Fruit fly (Drosophila melanogaster): ENCODE data around the gene mbo.

Gene mbo

dm6 chr3R:12653511-12654252 lies 25.2 kb downstream of the mbo start (continued):
- peak; percentile 26 for TF ChIP-seq schlank (tag; optimal IDR thresholded peaks at IDR 0.05)
- no peak for TF ChIP-seq corto (GFP tag; optimal IDR thresholded peaks at IDR 0.05)
- TF ChIP-seq hkb (optimal IDR thresholded peaks at IDR 0.05) = no peak
- peak; percentile 91 for TF ChIP-seq hkb (GFP tag; IDR thresholded peaks at IDR 0.05)
- peak; percentile 67 for TF ChIP-seq CG8281 (tag; optimal IDR thresholded peaks at IDR 0.05)
- peak; percentile 68 for TF ChIP-seq D19A (tag; optimal IDR thresholded peaks at IDR 0.05)
- TF ChIP-seq CG1647 (GFP tag; optimal IDR thresholded peaks at IDR 0.05) = no peak
- TF ChIP-seq rib (GFP tag; IDR thresholded peaks at IDR 0.05) = no peak
- no peak for TF ChIP-seq insv (GFP tag; optimal IDR thresholded peaks at IDR 0.05)
- peak; percentile 76 for TF ChIP-seq CG14667 (GFP tag; IDR thresholded peaks at IDR 0.05)
- peak; percentile 92 for TF ChIP-seq lmd (GFP tag; IDR thresholded peaks at IDR 0.05)
- peak; percentile 82 for TF ChIP-seq jing (GFP tag; optimal IDR thresholded peaks at IDR 0.05)
- TF ChIP-seq BtbVII (GFP tag; optimal IDR thresholded peaks at IDR 0.05) = peak; percentile 62
- TF ChIP-seq bowl (GFP tag; IDR thresholded peaks at IDR 0.05) = peak; percentile 46; the same call in 1 of the 2 replicates
- peak; percentile 72 for TF ChIP-seq CG4424 (GFP tag; optimal IDR thresholded peaks at IDR 0.05)
- TF ChIP-seq ATbp (GFP tag; optimal IDR thresholded peaks at IDR 0.05) = peak; percentile 86
- TF ChIP-seq otp (GFP tag; IDR thresholded peaks at IDR 0.05) = peak; percentile 36; the same call in 1 of the 3 replicates
- peak; percentile 76 for TF ChIP-seq fd3F (GFP tag; optimal IDR thresholded peaks at IDR 0.05)
- no peak for TF ChIP-seq chinmo (GFP tag; IDR thresholded peaks at IDR 0.05; ENCODE audit: partially characterized antibody)
- TF ChIP-seq CG6791 (GFP tag; IDR thresholded peaks at IDR 0.05; ENCODE audit: partially characterized antibody) = no peak
- TF ChIP-seq CG11696 (GFP tag; IDR thresholded peaks at IDR 0.05) = 0 out of 2 replicates have a peak, but pooled peaks have one; percentile 46
- TF ChIP-seq inv (GFP tag; IDR thresholded peaks at IDR 0.05; ENCODE audit: partially characterized antibody) = no peak
- TF ChIP-seq emc (GFP tag; optimal IDR thresholded peaks at IDR 0.05) = peak; percentile 52
- TF ChIP-seq CG16813 (GFP tag; IDR thresholded peaks at IDR 0.05; ENCODE audit: partially characterized antibody) = no peak
- TF ChIP-seq onecut (GFP tag; IDR thresholded peaks at IDR 0.05) = peak; percentile 64
- TF ChIP-seq bab2 (GFP tag; optimal IDR thresholded peaks at IDR 0.05) = peak; percentile 76
- TF ChIP-seq tna (GFP tag; IDR thresholded peaks at IDR 0.05; ENCODE audit: partially characterized antibody) = no peak
- peak; percentile 66 for TF ChIP-seq CG12769 (tag; optimal IDR thresholded peaks at IDR 0.05)
- TF ChIP-seq vvl (GFP tag; IDR thresholded peaks at IDR 0.05) = peak; percentile 77
- TF ChIP-seq CG2120 (GFP tag; optimal IDR thresholded peaks at IDR 0.05) = peak; percentile 79
- peak; percentile 83 for TF ChIP-seq HHEX (GFP tag; optimal IDR thresholded peaks at IDR 0.05)
- peak; percentile 80 for TF ChIP-seq danr (GFP tag; IDR thresholded peaks at IDR 0.05)
- peak; percentile 84; the same call in 2 of the 3 replicates for TF ChIP-seq so (GFP tag; IDR thresholded peaks at IDR 0.05)
- TF ChIP-seq Hsf (GFP tag; optimal IDR thresholded peaks at IDR 0.05) = peak; percentile 72
- TF ChIP-seq Stat92E (GFP tag; optimal IDR thresholded peaks at IDR 0.05) = no peak
- peak; percentile 17; the same call in 1 of the 3 replicates for TF ChIP-seq CG34224 (GFP tag; IDR thresholded peaks at IDR 0.05; ENCODE audit: partially characterized antibody)
- TF ChIP-seq shn (GFP tag; optimal IDR thresholded peaks at IDR 0.05) = peak; percentile 81
- TF ChIP-seq cg (GFP tag; optimal IDR thresholded peaks at IDR 0.05) = no peak
- peak; percentile 27 for TF ChIP-seq Vsx1 (GFP tag; optimal IDR thresholded peaks at IDR 0.05)
- no peak for TF ChIP-seq fru (optimal IDR thresholded peaks at IDR 0.05)
- peak; percentile 32 for TF ChIP-seq CG15073 (GFP tag; optimal IDR thresholded peaks at IDR 0.05)
- TF ChIP-seq Neu2 (GFP tag; optimal IDR thresholded peaks at IDR 0.05; ENCODE audit: borderline replicate concordance) = no peak
- TF ChIP-seq ro (GFP tag; IDR thresholded peaks at IDR 0.05) = peak; percentile 54; the same call in 1 of the 2 replicates
- peak; percentile 54 for TF ChIP-seq Nf-YB (GFP tag; optimal IDR thresholded peaks at IDR 0.05)
- peak; percentile 63 for TF ChIP-seq sug (tag; optimal IDR thresholded peaks at IDR 0.05)
- TF ChIP-seq tio (GFP tag; optimal IDR thresholded peaks at IDR 0.05) = peak; percentile 77
- TF ChIP-seq eyg (GFP tag; optimal IDR thresholded peaks at IDR 0.05) = peak; percentile 68
- TF ChIP-seq Scr (GFP tag; IDR thresholded peaks at IDR 0.05; ENCODE audit: partially characterized antibody) = no peak
- TF ChIP-seq crc (GFP tag; optimal IDR thresholded peaks at IDR 0.05) = peak; percentile 73
